Fruit fly (Drosophila melanogaster) whole organism, adult: ENCODE results near the gene BG642312.

Experiments
- CG11617 ChIP-seq: fragments of 200-800 bp; sonication (Bioruptor generic); optimal IDR thresholded peaks from 2 replicates; lab custom pipeline; 2017; ENCODE audit warnings: mild to moderate bottlenecking, missing biosample characterization, missing genetic modification reagents, missing genetic modification characterization
- CG12768 ChIP-seq: fragments of 200-800 bp; sonication (Bioruptor generic); optimal IDR thresholded peaks from 2 replicates; lab custom pipeline; 2017; ENCODE audit warnings: missing biosample characterization, missing genetic modification characterization, mild to moderate bottlenecking, moderate library complexity, missing genetic modification reagents
- CG14711 ChIP-seq: fragments of 200-800 bp; sonication (Bioruptor generic); optimal IDR thresholded peaks from 2 replicates; lab custom pipeline; 2018; ENCODE audit warnings: missing biosample characterization, mild to moderate bottlenecking, missing genetic modification characterization, moderate library complexity
- CG1620 ChIP-seq: fragments of 200-800 bp; sonication (Bioruptor generic); optimal IDR thresholded peaks from 2 replicates; lab custom pipeline; 2016; ENCODE audit warnings: missing biosample characterization, missing genetic modification characterization
- CG33017 ChIP-seq: fragments of 200-800 bp; sonication (Bioruptor generic); optimal IDR thresholded peaks from 2 replicates; lab custom pipeline; 2018; ENCODE audit warnings: missing biosample characterization, mild to moderate bottlenecking, missing genetic modification characterization, moderate library complexity
- CG5204 ChIP-seq: fragments of 200-800 bp; sonication (Bioruptor generic); optimal IDR thresholded peaks from 2 replicates; lab custom pipeline; 2016; ENCODE audit warnings: missing biosample characterization, missing genetic modification characterization
- CG7045 ChIP-seq: fragments of 200-800 bp; sonication (Bioruptor generic); optimal IDR thresholded peaks from 2 replicates; lab custom pipeline; 2017; ENCODE audit warnings: missing biosample characterization, mild to moderate bottlenecking, missing genetic modification characterization
- CG7101 ChIP-seq: fragments of 200-800 bp; sonication (Bioruptor generic); optimal IDR thresholded peaks from 2 replicates; lab custom pipeline; 2018; ENCODE audit warnings: missing biosample characterization, mild to moderate bottlenecking, missing genetic modification characterization, moderate library complexity
- Clk ChIP-seq: fragments of 200-800 bp; sonication (Bioruptor generic); optimal IDR thresholded peaks from 2 replicates; lab custom pipeline; 2017; ENCODE audit warnings: missing biosample characterization, missing genetic modification characterization
- Crg-1 ChIP-seq: fragments of 200-800 bp; sonication (Bioruptor generic); optimal IDR thresholded peaks from 2 replicates; lab custom pipeline; 2016; ENCODE audit warnings: missing biosample characterization, missing genetic modification characterization
- Hr96 ChIP-seq: fragments of 200-800 bp; sonication (Bioruptor generic); optimal IDR thresholded peaks from 2 replicates; lab custom pipeline; 2016; ENCODE audit warnings: missing biosample characterization, missing genetic modification characterization
- Mnt ChIP-seq: fragments of 200-800 bp; sonication (Bioruptor generic); optimal IDR thresholded peaks from 2 replicates; lab custom pipeline; 2016; ENCODE audit warnings: missing biosample characterization, mild to moderate bottlenecking, missing genetic modification characterization
- bab1 ChIP-seq: fragments of 200-800 bp; sonication (Bioruptor generic); optimal IDR thresholded peaks from 3 replicates; lab custom pipeline; 2019; ENCODE audit warnings: missing biosample characterization, mild to moderate bottlenecking, missing genetic modification characterization, moderate library complexity
- cic ChIP-seq: fragments of 200-800 bp; sonication (Bioruptor generic); optimal IDR thresholded peaks from 2 replicates; lab custom pipeline; 2017; ENCODE audit warnings: missing biosample characterization, mild to moderate bottlenecking, missing genetic modification characterization, moderate library complexity
- cnc ChIP-seq, 2 experiments: fragments of >200 bp; optimal IDR thresholded peaks; 2 replicates each; lab custom pipeline; 2017
- kay ChIP-seq: fragments of 200-800 bp; sonication (Bioruptor generic); peaks from one replicate; lab custom pipeline; 2016; ENCODE audit warnings: missing biosample characterization, missing genetic modification characterization, borderline replicate concordance
- ovo ChIP-seq: fragments of 200-800 bp; sonication (Bioruptor generic); optimal IDR thresholded peaks from 2 replicates; lab custom pipeline; 2016; ENCODE audit warnings: missing biosample characterization, missing genetic modification characterization
- pad ChIP-seq: fragments of 200-800 bp; sonication (Bioruptor generic); optimal IDR thresholded peaks from 3 replicates; lab custom pipeline; 2017; ENCODE audit warnings: missing biosample characterization, missing genetic modification characterization, mild to moderate bottlenecking, moderate library complexity, missing genetic modification reagents
- tj ChIP-seq: fragments of 200-800 bp; sonication (Bioruptor generic); optimal IDR thresholded peaks from 3 replicates; lab custom pipeline; 2017; ENCODE audit warnings: missing biosample characterization, mild to moderate bottlenecking, missing genetic modification characterization, moderate library complexity
- toe ChIP-seq: fragments of 200-800 bp; sonication (Bioruptor generic); optimal IDR thresholded peaks from 2 replicates; lab custom pipeline; 2016; ENCODE audit warnings: missing biosample characterization, missing genetic modification characterization

The BG642312 gene

dm6 chr3L:6233281-6233680 lies at the start of gene BG642312:
BG642312 (minus strand) TSS chr3L:6233381.
- TF ChIP-seq CG14711 (tag; lab: Kevin White, UChicago) (no peak), Clk (GFP tag; lab: Kevin White, UChicago) (no peak), CG12768 (GFP tag; lab: Kevin White, UChicago) (no peak), toe (GFP tag; lab: Kevin White, UChicago) (no peak), CG7045 (GFP tag; lab: Kevin White, UChicago) (no peak), tj (GFP tag; lab: Kevin White, UChicago) (no peak), CG11617 (no peak), Hr96 (GFP tag; lab: Kevin White, UChicago) (no peak), cic (GFP tag; lab: Kevin White, UChicago) (no peak), bab1 (GFP tag; lab: Kevin White, UChicago) (no peak), CG5204 (no peak), kay (no peak), ovo (no peak), CG1620 (GFP tag; lab: Kevin White, UChicago) (no peak)

dm6 chr3L:6275487-6275886 lies 42.3 kb upstream of the BG642312 start, which contains the start of gene CG43168:
CG43168 (plus strand) TSS chr3L:6275787.
- no peak for TF ChIP-seq CG7101 (tag; lab: Kevin White, UChicago)
- TF ChIP-seq pad: no peak
- no peak for TF ChIP-seq CG11617

- TF ChIP-seq Mnt (GFP tag; lab: Kevin White, UChicago): no peak
- TF ChIP-seq CG7101 (tag; lab: Kevin White, UChicago): no peak
- no peak for TF ChIP-seq toe (GFP tag; lab: Kevin White, UChicago)
- no peak for TF ChIP-seq kay
Measured at dm6 chr3L:6274929-6275328, 41.7 kb upstream of the BG642312 start.

- peak; percentile 49 for TF ChIP-seq kay
- TF ChIP-seq CG11617: no peak
Measured at dm6 chr3L:6270283-6270682, 37.1 kb upstream of the BG642312 start.

- TF ChIP-seq CG12768 (GFP tag; lab: Kevin White, UChicago) (no peak), CG11617 (no peak), ovo (no peak), toe (GFP tag; lab: Kevin White, UChicago) (no peak), cic (GFP tag; lab: Kevin White, UChicago) (no peak), Clk (GFP tag; lab: Kevin White, UChicago) (no peak), bab1 (GFP tag; lab: Kevin White, UChicago) (no peak), kay (no peak), Mnt (GFP tag; lab: Kevin White, UChicago) (no peak), tj (GFP tag; lab: Kevin White, UChicago) (no peak), CG7045 (GFP tag; lab: Kevin White, UChicago) (no peak), pad (no peak), cnc (optimal IDR thresholded peaks at IDR 0.05; lab: Kevin White, UChicago) (no peak), Hr96 (GFP tag; lab: Kevin White, UChicago) (no peak), CG33017 (tag; lab: Kevin White, UChicago) (no peak), CG14711 (tag; lab: Kevin White, UChicago) (no peak)
Measured at dm6 chr3L:6269003-6269402, 35.8 kb upstream of the BG642312 start.

- TF ChIP-seq CG33017 (tag; lab: Kevin White, UChicago): no peak
- no peak for TF ChIP-seq CG12768 (GFP tag; lab: Kevin White, UChicago)
- TF ChIP-seq CG5204: no peak
- TF ChIP-seq cic (GFP tag; lab: Kevin White, UChicago): no peak
- no peak for TF ChIP-seq pad
- no peak for TF ChIP-seq CG14711 (tag; lab: Kevin White, UChicago)
- TF ChIP-seq Mnt (GFP tag; lab: Kevin White, UChicago): no peak
- no peak for TF ChIP-seq Clk (GFP tag; lab: Kevin White, UChicago)
- TF ChIP-seq CG11617: no peak
Measured at dm6 chr3L:6268076-6268475, 34.9 kb upstream of the BG642312 start.

- no peak for TF ChIP-seq CG5204
- TF ChIP-seq kay: no peak
- TF ChIP-seq Mnt (GFP tag; lab: Kevin White, UChicago): no peak
- no peak for TF ChIP-seq CG7101 (tag; lab: Kevin White, UChicago)
- TF ChIP-seq CG7045 (GFP tag; lab: Kevin White, UChicago): no peak
- TF ChIP-seq cic (GFP tag; lab: Kevin White, UChicago): no peak
- no peak for TF ChIP-seq cnc (optimal IDR thresholded peaks at IDR 0.05; lab: Kevin White, UChicago)
- TF ChIP-seq CG33017 (tag; lab: Kevin White, UChicago): no peak
Measured at dm6 chr3L:6267509-6267908, 34.3 kb upstream of the BG642312 start.

dm6 chr3L:6266321-6266720 lies 33.1 kb upstream of the BG642312 start:
- TF ChIP-seq toe (GFP tag; lab: Kevin White, UChicago) (no peak), ovo (no peak), Mnt (GFP tag; lab: Kevin White, UChicago) (no peak), CG33017 (tag; lab: Kevin White, UChicago) (no peak), CG7101 (tag; lab: Kevin White, UChicago) (no peak), Clk (GFP tag; lab: Kevin White, UChicago) (no peak), cic (GFP tag; lab: Kevin White, UChicago) (no peak), CG7045 (GFP tag; lab: Kevin White, UChicago) (no peak), Hr96 (GFP tag; lab: Kevin White, UChicago) (no peak), CG12768 (GFP tag; lab: Kevin White, UChicago) (no peak), Crg-1 (GFP tag; lab: Kevin White, UChicago) (no peak), CG5204 (no peak), CG11617 (no peak), CG1620 (GFP tag; lab: Kevin White, UChicago) (no peak), CG14711 (tag; lab: Kevin White, UChicago) (no peak), kay (no peak), cnc (optimal IDR thresholded peaks at IDR 0.05; lab: Kevin White, UChicago) (no peak), bab1 (GFP tag; lab: Kevin White, UChicago) (no peak)
